Worm (Caenorhabditis elegans) whole organism, L1 larva: ENCODE results near the gene C25F9.6.
A peak's percentile ranks its signal among the peaks of the same experiment; 100 is the strongest.

Source experiments
- C04F5.9 ChIP-seq: sonication (generic microtip); optimal IDR thresholded peaks from 2 replicates; lab custom pipeline; 2016; ENCODE audit warnings: missing genetic modification characterization, missing compliant biosample characterization
- C16A3.4 ChIP-seq: fragments of 150-350 bp; optimal IDR thresholded peaks from 2 replicates; lab custom pipeline; 2014; ENCODE audit warnings: missing biosample characterization, missing genetic modification characterization
- C34B4.2 ChIP-seq: sonication (generic microtip); optimal IDR thresholded peaks from 2 replicates; lab custom pipeline; 2017; ENCODE audit warnings: mild to moderate bottlenecking, missing genetic modification characterization, missing compliant biosample characterization
- F16B12.6 ChIP-seq: fragments of 150-350 bp; optimal IDR thresholded peaks from 2 replicates; lab custom pipeline; 2014; ENCODE audit warnings: missing biosample characterization, missing genetic modification characterization
- alr-1 ChIP-seq: fragments of 200-800 bp; sonication (Bioruptor generic); optimal IDR thresholded peaks from 2 replicates; lab custom pipeline; 2018; ENCODE audit warnings: borderline replicate concordance, mild to moderate bottlenecking, missing genetic modification characterization, missing compliant biosample characterization
- ama-1 ChIP-seq: fragments of 150-350 bp; optimal IDR thresholded peaks from 2 replicates; lab custom pipeline; 2014
- blmp-1 ChIP-seq: fragments of 150-350 bp; optimal IDR thresholded peaks from 2 replicates; lab custom pipeline; 2014; ENCODE audit warnings: missing biosample characterization, missing genetic modification characterization
- ceh-63 ChIP-seq: fragments of 200-800 bp; sonication (Bioruptor generic); optimal IDR thresholded peaks from 2 replicates; lab custom pipeline; 2018; ENCODE audit warnings: mild to moderate bottlenecking, missing genetic modification characterization, missing compliant biosample characterization
- dsc-1 ChIP-seq: sonication (generic microtip); optimal IDR thresholded peaks from 2 replicates; lab custom pipeline; 2016; ENCODE audit warnings: mild to moderate bottlenecking, missing genetic modification characterization, missing compliant biosample characterization
- efl-1 ChIP-seq, 4 experiments: fragments of 150-350 bp; optimal IDR thresholded peaks in 3 of 4; peaks in 1 of 4; 1 replicate in 1 of 4; 2 replicates in 3 of 4; lab custom pipeline; 2014; ENCODE audit warnings: missing biosample characterization in 2 of 4, missing genetic modification characterization in 2 of 4, missing genetic modification reagents in 2 of 4
- egl-13 ChIP-seq: sonication (generic microtip); optimal IDR thresholded peaks from 2 replicates; lab custom pipeline; 2016; ENCODE audit warnings: missing genotype, missing genetic modification reagents, missing genetic modification characterization, missing compliant biosample characterization
- elt-2 ChIP-seq: sonication (generic microtip); optimal IDR thresholded peaks from 2 replicates; lab custom pipeline; 2016; ENCODE audit warnings: missing genetic modification characterization, mild to moderate bottlenecking, inconsistent platforms, missing compliant biosample characterization, missing genetic modification reagents
- fkh-10 ChIP-seq: sonication (generic microtip); optimal IDR thresholded peaks from 2 replicates; lab custom pipeline; 2017; ENCODE audit warnings: missing biosample characterization, missing genetic modification reagents, missing genetic modification characterization
- fkh-4 ChIP-seq: sonication (generic microtip); optimal IDR thresholded peaks from 2 replicates; lab custom pipeline; 2016; ENCODE audit warnings: missing compliant biosample characterization, missing genetic modification characterization, borderline replicate concordance
- fkh-8 ChIP-seq: sonication (generic microtip); optimal IDR thresholded peaks from 2 replicates; lab custom pipeline; 2016; ENCODE audit warnings: mild to moderate bottlenecking, missing genetic modification characterization, missing compliant biosample characterization
- fos-1 ChIP-seq: fragments of 150-350 bp; optimal IDR thresholded peaks from 2 replicates; lab custom pipeline; 2014; ENCODE audit warnings: missing biosample characterization, missing genetic modification characterization
- hlh-17 ChIP-seq: fragments of 200-800 bp; sonication (Bioruptor generic); optimal IDR thresholded peaks from 2 replicates; lab custom pipeline; 2018; ENCODE audit warnings: missing genetic modification characterization, mild to moderate bottlenecking, missing compliant biosample characterization, moderate library complexity, borderline replicate concordance
- hlh-4 ChIP-seq: sonication (generic microtip); optimal IDR thresholded peaks from 2 replicates; lab custom pipeline; 2016; ENCODE audit warnings: mild to moderate bottlenecking, missing genetic modification characterization, missing compliant biosample characterization
- jun-1 ChIP-seq: fragments of 150-350 bp; optimal IDR thresholded peaks from 2 replicates; lab custom pipeline; 2014; ENCODE audit warnings: missing biosample characterization, missing genetic modification reagents, missing genetic modification characterization
- lin-15B ChIP-seq: fragments of 150-350 bp; sonication (generic microtip); optimal IDR thresholded peaks from 3 replicates; lab custom pipeline; 2014; ENCODE audit warnings: missing biosample characterization, missing genetic modification characterization
- lir-3 ChIP-seq: sonication (generic microtip); optimal IDR thresholded peaks from 2 replicates; lab custom pipeline; 2016; ENCODE audit warnings: mild to moderate bottlenecking, missing genetic modification characterization, moderate library complexity, missing compliant biosample characterization; ENCODE audit not compliant: poor library complexity
- lsy-2 ChIP-seq, 2 experiments: fragments of 150-350 bp; optimal IDR thresholded peaks; 2 replicates each; lab custom pipeline; 2014; ENCODE audit warnings: missing biosample characterization in 2 of 2, missing genetic modification characterization in 2 of 2
- mef-2 ChIP-seq: fragments of 150-350 bp; optimal IDR thresholded peaks from 2 replicates; lab custom pipeline; 2014; ENCODE audit warnings: missing biosample characterization, missing genetic modification characterization
- mep-1 ChIP-seq: fragments of 150-350 bp; optimal IDR thresholded peaks from 2 replicates; lab custom pipeline; 2014; ENCODE audit warnings: missing biosample characterization, missing genetic modification characterization
- nhr-11 ChIP-seq: fragments of 150-350 bp; optimal IDR thresholded peaks from 2 replicates; lab custom pipeline; 2014; ENCODE audit warnings: missing biosample characterization, missing genetic modification characterization
- nhr-12 ChIP-seq: sonication (generic microtip); optimal IDR thresholded peaks from 2 replicates; lab custom pipeline; 2017; ENCODE audit warnings: missing biosample characterization, missing genetic modification characterization
- nhr-19 ChIP-seq: fragments of 200-800 bp; sonication (Bioruptor generic); conservative IDR thresholded peaks from 2 replicates; pipeline ENCODE4 v1.3.6; 2022; ENCODE audit warnings: missing genetic modification characterization, missing compliant biosample characterization
- nhr-237 ChIP-seq: fragments of 150-350 bp; optimal IDR thresholded peaks from 2 replicates; lab custom pipeline; 2014; ENCODE audit warnings: missing biosample characterization, missing genetic modification characterization
- nhr-47 ChIP-seq: sonication (generic microtip); optimal IDR thresholded peaks from 2 replicates; lab custom pipeline; 2016; ENCODE audit warnings: mild to moderate bottlenecking, missing genetic modification characterization, moderate library complexity, missing compliant biosample characterization
- nhr-71 ChIP-seq: sonication (generic microtip); optimal IDR thresholded peaks from 2 replicates; lab custom pipeline; 2016; ENCODE audit warnings: mild to moderate bottlenecking, missing genetic modification characterization, moderate library complexity, missing compliant biosample characterization
- pag-3 ChIP-seq: sonication (generic microtip); optimal IDR thresholded peaks from 2 replicates; lab custom pipeline; 2017; ENCODE audit warnings: missing genetic modification characterization, mild to moderate bottlenecking, missing compliant biosample characterization, antibody characterized with exemption, borderline replicate concordance; ENCODE audit not compliant: insufficient read depth
- pax-3 ChIP-seq: fragments of 200-800 bp; sonication (Bioruptor generic); optimal IDR thresholded peaks from 2 replicates; lab custom pipeline; 2018; ENCODE audit warnings: mild to moderate bottlenecking, missing genetic modification characterization, moderate library complexity, missing compliant biosample characterization
- pqm-1 ChIP-seq: sonication (generic microtip); optimal IDR thresholded peaks from 3 replicates; lab custom pipeline; 2017; ENCODE audit warnings: missing biosample characterization, missing genetic modification characterization
- rnt-1 ChIP-seq: sonication (generic microtip); optimal IDR thresholded peaks from 2 replicates; lab custom pipeline; 2016; ENCODE audit warnings: mild to moderate bottlenecking, missing genetic modification characterization, moderate library complexity, missing compliant biosample characterization
- skn-1 ChIP-seq: fragments of 150-350 bp; optimal IDR thresholded peaks from 2 replicates; lab custom pipeline; 2014; ENCODE audit warnings: missing biosample characterization, missing genetic modification characterization
- snpc-4 ChIP-seq: fragments of 150-350 bp; optimal IDR thresholded peaks from 2 replicates; lab custom pipeline; 2014; ENCODE audit warnings: missing biosample characterization, missing genetic modification characterization
- snu-23 ChIP-seq: sonication (generic microtip); optimal IDR thresholded peaks from 2 replicates; lab custom pipeline; 2016; ENCODE audit warnings: missing genetic modification characterization, missing compliant biosample characterization
- sox-4 ChIP-seq: sonication (generic microtip); optimal IDR thresholded peaks from 2 replicates; lab custom pipeline; 2016; ENCODE audit warnings: missing genetic modification characterization, missing compliant biosample characterization
- sptf-1 ChIP-seq: fragments of 150-350 bp; optimal IDR thresholded peaks from 2 replicates; lab custom pipeline; 2014; ENCODE audit warnings: missing biosample characterization, missing genetic modification characterization
- tbx-2 ChIP-seq: sonication (generic microtip); optimal IDR thresholded peaks from 2 replicates; lab custom pipeline; 2016; ENCODE audit warnings: missing genetic modification characterization, missing compliant biosample characterization
- tlp-1 ChIP-seq: fragments of 150-350 bp; optimal IDR thresholded peaks from 2 replicates; lab custom pipeline; 2014; ENCODE audit warnings: missing biosample characterization, missing genetic modification characterization
- unc-130 ChIP-seq: fragments of 150-350 bp; optimal IDR thresholded peaks from 2 replicates; lab custom pipeline; 2017; ENCODE audit warnings: missing biosample characterization, missing genetic modification characterization, inconsistent platforms
- unc-62 ChIP-seq: fragments of 150-350 bp; optimal IDR thresholded peaks from 2 replicates; lab custom pipeline; 2014; ENCODE audit warnings: missing biosample characterization, missing genetic modification reagents, missing genetic modification characterization
- xbp-1 ChIP-seq: sonication (generic microtip); optimal IDR thresholded peaks from 2 replicates; lab custom pipeline; 2016; ENCODE audit warnings: missing genetic modification characterization, missing compliant biosample characterization
- ztf-11 ChIP-seq, 2 experiments: sonication (generic microtip); optimal IDR thresholded peaks; 2 replicates each; lab custom pipeline; 2016 to 2017; ENCODE audit warnings: missing genetic modification characterization in 2 of 2, missing biosample characterization in 1 of 2, missing compliant biosample characterization in 1 of 2
- ztf-4 ChIP-seq: fragments of 150-350 bp; optimal IDR thresholded peaks from 2 replicates; lab custom pipeline; 2014; ENCODE audit warnings: missing biosample characterization, missing genetic modification characterization

Gene C25F9.6

ce11 chrV:19377014-19377494 is 28.1 kb downstream of the C25F9.6 start, which contains the start of gene nceh-1:
Gene nceh-1 (plus strand): TSS chrV:19377444.
- no peak for TF ChIP-seq efl-1 (optimal IDR thresholded peaks at IDR 0.05; lab: Kevin White, UChicago)
- peak in 1 of 2 experiments; percentile 63 for TF ChIP-seq efl-1 (GFP tag; optimal IDR thresholded peaks at IDR 0.05 in 1 of 2; lab: Kevin White, UChicago)
- no peak for TF ChIP-seq fos-1 (tag; lab: Kevin White, UChicago)
- peak; percentile 80 for TF ChIP-seq elt-2

DNA sequence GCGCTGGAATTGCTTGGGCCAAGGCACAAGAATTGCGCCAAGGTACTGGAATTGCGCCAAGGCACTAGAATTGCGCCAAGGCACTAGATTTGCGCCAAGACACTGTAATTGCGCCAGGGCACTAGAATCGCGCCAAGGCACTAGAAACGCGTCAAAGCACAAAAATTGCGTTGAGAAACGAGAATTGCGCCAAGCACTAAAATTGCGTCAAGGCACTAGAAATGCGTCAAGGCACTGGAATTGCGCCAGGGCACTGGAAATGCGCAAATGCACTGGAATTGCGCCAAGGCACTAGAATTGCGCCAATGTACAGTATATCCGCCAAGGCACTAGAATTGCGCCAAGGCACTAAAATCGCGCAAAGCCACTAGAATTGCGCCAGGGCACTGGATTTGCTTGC is 33.3 kb downstream of the C25F9.6 start:
- no peak for TF ChIP-seq nhr-71
- TF ChIP-seq dsc-1 (tag; lab: Kevin White, UChicago), result no peak
- TF ChIP-seq pax-3 (tag; lab: Kevin White, UChicago), result no peak
- no peak for TF ChIP-seq C34B4.2 (tag; lab: Kevin White, UChicago)
- TF ChIP-seq nhr-11, result no peak
- no peak for TF ChIP-seq egl-13
- no peak for TF ChIP-seq fos-1 (tag; lab: Kevin White, UChicago)
- TF ChIP-seq mef-2, result no peak
- TF ChIP-seq F16B12.6, result no peak
- TF ChIP-seq C04F5.9 (tag; lab: Kevin White, UChicago), result no peak
- TF ChIP-seq xbp-1 (tag; lab: Kevin White, UChicago), result no peak
- TF ChIP-seq tlp-1 (tag; lab: Kevin White, UChicago), result no peak
- no peak for TF ChIP-seq ceh-63 (GFP tag; lab: Kevin White, UChicago)
- TF ChIP-seq ztf-11 (tag; optimal IDR thresholded peaks at IDR 0.05; lab: Kevin White, UChicago), result no peak
- TF ChIP-seq pqm-1 (tag; lab: Kevin White, UChicago), result no peak
- TF ChIP-seq unc-62, result no peak

DNA sequence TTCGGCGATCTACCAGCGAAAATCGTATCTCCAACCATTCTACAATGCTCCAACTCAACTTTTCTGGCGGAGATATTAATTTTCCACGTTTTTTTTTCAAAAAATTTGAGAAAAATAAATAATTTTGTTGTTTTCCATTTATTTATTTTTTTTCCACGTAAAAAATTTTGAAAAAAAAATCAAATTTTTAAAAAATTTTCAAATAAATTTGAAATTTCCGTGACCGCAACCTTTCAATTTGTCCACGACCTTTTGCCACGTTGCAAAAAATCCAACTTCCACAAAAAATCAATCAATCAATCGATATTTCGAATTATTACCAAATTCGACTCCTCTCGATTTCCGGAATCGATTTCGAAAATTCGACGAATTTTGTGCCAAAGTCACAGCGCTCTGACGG is 33.9 kb downstream of the C25F9.6 start, which contains the start of gene Y43F8A.2:
Gene Y43F8A.2, plus strand, starts transcription at position 301 of the 400 bp plus-strand sequence.
- TF ChIP-seq efl-1 (optimal IDR thresholded peaks at IDR 0.05; lab: Kevin White, UChicago), result no peak
- TF ChIP-seq efl-1 (GFP tag; optimal IDR thresholded peaks at IDR 0.05 in 1 of 2; lab: Kevin White, UChicago), result no peak
- TF ChIP-seq skn-1, result no peak
- TF ChIP-seq pag-3 (tag; lab: Kevin White, UChicago), result no peak
- no peak for TF ChIP-seq ztf-4 (tag; lab: Kevin White, UChicago)
- TF ChIP-seq unc-130, result no peak
- no peak for TF ChIP-seq hlh-17 (GFP tag; lab: Kevin White, UChicago)
- no peak for TF ChIP-seq alr-1

ce11 chrV:19370189-19370588 is 34.9 kb downstream of the C25F9.6 start, which contains the start of gene Y43F8A.1:
Gene Y43F8A.1 (plus strand): TSS chrV:19370489.
- TF ChIP-seq nhr-12 (tag; lab: Kevin White, UChicago) (no peak), ama-1 (lab: Kevin White, UChicago) (no peak), fkh-8 (tag; lab: Kevin White, UChicago) (no peak), hlh-4 (tag; lab: Kevin White, UChicago) (no peak), ceh-63 (GFP tag; lab: Kevin White, UChicago) (no peak), mef-2 (no peak), blmp-1 (tag; lab: Kevin White, UChicago) (no peak), fos-1 (tag; lab: Kevin White, UChicago) (no peak), hlh-17 (GFP tag; lab: Kevin White, UChicago) (no peak), sptf-1 (tag; lab: Kevin White, UChicago) (no peak), C16A3.4 (no peak), snu-23 (GFP tag; lab: Kevin White, UChicago) (no peak)

DNA sequence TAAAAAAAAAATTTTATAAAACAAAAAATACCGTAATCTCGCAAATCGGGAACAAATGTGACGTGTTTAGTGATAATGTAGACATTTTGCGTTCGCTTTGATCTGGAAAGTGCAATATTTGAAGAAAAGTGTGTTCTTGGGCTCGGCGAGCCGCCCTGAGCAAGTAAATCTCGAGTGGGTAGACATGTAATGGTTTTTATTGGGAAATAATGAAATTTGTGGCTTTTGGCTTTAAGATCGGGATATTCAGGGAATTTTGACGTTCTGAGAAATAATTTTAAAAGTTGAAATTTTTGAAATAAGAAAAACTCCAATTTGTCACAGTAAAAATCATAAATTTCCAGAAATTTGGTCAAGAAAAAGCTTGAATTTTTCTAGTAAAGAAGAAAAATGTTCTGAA is 42.6 kb downstream of the C25F9.6 start, which contains the start of gene C14B4.2:
Gene C14B4.2, minus strand, starts transcription at position 101 of the 400 bp plus-strand sequence.
- no peak for TF ChIP-seq jun-1 (tag; lab: Kevin White, UChicago)
- no peak for TF ChIP-seq ztf-4 (tag; lab: Kevin White, UChicago)
- TF ChIP-seq nhr-19 (GFP tag; lab: Robert Waterston, UW), result no peak
- TF ChIP-seq mep-1, result no peak
- TF ChIP-seq fkh-4, result no peak
- TF ChIP-seq sox-4 (tag; lab: Kevin White, UChicago), result no peak
- TF ChIP-seq lsy-2 (tag; optimal IDR thresholded peaks at IDR 0.05; lab: Kevin White, UChicago), result no peak
- no peak for TF ChIP-seq fkh-10
- no peak for TF ChIP-seq lir-3 (tag; lab: Kevin White, UChicago)
- no peak for TF ChIP-seq snpc-4 (tag; lab: Kevin White, UChicago)
- no peak for TF ChIP-seq rnt-1
- TF ChIP-seq nhr-237 (tag; lab: Kevin White, UChicago), result no peak
- no peak for TF ChIP-seq C04F5.9 (tag; lab: Kevin White, UChicago)
- no peak for TF ChIP-seq nhr-47
- no peak for TF ChIP-seq tbx-2
- no peak for TF ChIP-seq F16B12.6
- TF ChIP-seq pax-3 (tag; lab: Kevin White, UChicago), result no peak
- TF ChIP-seq lin-15B (tag; lab: Kevin White, UChicago), result no peak
- TF ChIP-seq, all 84 proteins: peak for 0
